Worm (Caenorhabditis elegans): Measurements from ENCODE around the gene Y54F10BM.12.

- peak in 2 of 3 experiments; percentile 49 to 92 for TF ChIP-seq lin-35 (GFP tag; optimal IDR thresholded peaks at IDR 0.05)
- no peak for TF ChIP-seq snpc-4 (GFP tag; optimal IDR thresholded peaks at IDR 0.05)
- peak in 1 of 4 experiments; percentile 53 for TF ChIP-seq snpc-4 (tag; optimal IDR thresholded peaks at IDR 0.05)
- no peak for TF ChIP-seq nfya-2 (GFP tag; IDR thresholded peaks at IDR 0.05)
- TF ChIP-seq attf-6 (GFP tag; IDR thresholded peaks at IDR 0.05), result no peak
- TF ChIP-seq chd-7 (tag; optimal IDR thresholded peaks at IDR 0.05), result no peak
- no peak for TF ChIP-seq unc-130 (GFP tag; optimal IDR thresholded peaks at IDR 0.05)
- no peak for TF ChIP-seq fkh-3 (tag; optimal IDR thresholded peaks at IDR 0.05)
- TF ChIP-seq nfya-1 (tag; optimal IDR thresholded peaks at IDR 0.05; ENCODE audit: borderline replicate concordance, insufficient read depth), result no peak
- TF ChIP-seq C06A6.2 (GFP tag; conservative IDR thresholded peaks at IDR 0.05), result 0 out of 2 replicates have a peak, but pooled peaks have one; percentile 14
- TF ChIP-seq egl-18 (GFP tag; IDR thresholded peaks at IDR 0.05), result no peak
- no peak for TF ChIP-seq unc-62 (GFP tag; optimal IDR thresholded peaks at IDR 0.05)
- no peak for TF ChIP-seq T26A5.8 (tag; optimal IDR thresholded peaks at IDR 0.05)
- no peak for TF ChIP-seq dox-1 (GFP tag; IDR thresholded peaks at IDR 0.05)
- no peak for TF ChIP-seq ets-4 (GFP tag; optimal IDR thresholded peaks at IDR 0.05)
Observed at ce11 chrIII:2375918-2376317, 46.4 kb upstream of the Y54F10BM.12 start, which contains the start of gene H14E04.2.
